Fruit fly (Drosophila melanogaster) whole organism: ENCODE results near the gene CG45413.

ENCODE experiments used
- CG8478 ChIP-seq: fragments of >200 bp; optimal IDR thresholded peaks from 2 replicates; lab custom pipeline; 2018; ENCODE audit warnings: inconsistent platforms
- Dll ChIP-seq: fragments of >200 bp; optimal IDR thresholded peaks from 2 replicates; lab custom pipeline; 2017
- EcR ChIP-seq, 2 experiments: fragments of >200 bp; optimal IDR thresholded peaks; 2 replicates each; lab custom pipeline; 2017; ENCODE audit warnings: missing biosample characterization in 2 of 2, missing genetic modification characterization in 2 of 2, missing genetic modification reagents in 2 of 2
- pan ChIP-seq: fragments of >200 bp; optimal IDR thresholded peaks from 2 replicates; lab custom pipeline; 2017
- psq ChIP-seq: fragments of >200 bp; optimal IDR thresholded peaks from 2 replicates; lab custom pipeline; 2017
- usp ChIP-seq: fragments of >200 bp; optimal IDR thresholded peaks from 2 replicates; lab custom pipeline; 2017; ENCODE audit warnings: missing biosample characterization, missing genetic modification characterization, mixed read lengths

CG45413 gene

dm6 chr3L:6931850-6932249 lies at the start of gene CG45413:
TSS of gene CG45413 (minus strand) at chr3L:6931950.
- no peak for TF ChIP-seq usp (GFP tag; lab: Kevin White, UChicago)
- no peak for TF ChIP-seq Dll (lab: Kevin White, UChicago)
- TF ChIP-seq pan: no peak
- no peak for TF ChIP-seq CG8478 (lab: Kevin White, UChicago)
- TF ChIP-seq EcR (GFP tag; optimal IDR thresholded peaks at IDR 0.05; lab: Kevin White, UChicago): no peak
- no peak for TF ChIP-seq psq (lab: Kevin White, UChicago)

- TF ChIP-seq CG8478 (lab: Kevin White, UChicago): no peak
- TF ChIP-seq Dll (lab: Kevin White, UChicago): no peak
- TF ChIP-seq psq (lab: Kevin White, UChicago): no peak
- TF ChIP-seq EcR (GFP tag; optimal IDR thresholded peaks at IDR 0.05; lab: Kevin White, UChicago): no peak
- no peak for TF ChIP-seq pan
- TF ChIP-seq usp (GFP tag; lab: Kevin White, UChicago): no peak
These were observed 49.5 kb upstream of the CG45413 start for dm6 chr3L:6981109-6981741.

DNA sequence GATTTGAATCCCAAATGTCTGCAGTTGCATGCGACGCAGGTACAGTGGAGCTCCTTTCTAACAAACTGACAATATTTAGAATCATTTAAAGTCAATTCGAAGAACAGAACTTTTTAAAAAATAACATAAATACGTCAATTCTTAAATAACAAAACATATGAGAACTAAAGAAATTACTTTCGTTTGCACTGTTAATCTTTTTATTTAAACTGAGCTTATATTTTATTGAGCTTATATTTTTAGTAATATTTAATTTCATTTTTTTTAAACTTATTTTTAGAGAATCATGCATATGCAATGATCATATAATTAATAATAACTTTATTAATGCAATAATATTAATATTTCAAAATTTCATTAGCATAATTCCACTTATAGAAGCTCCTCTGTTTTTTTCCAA lies 48.8 kb upstream of the CG45413 start:
- TF ChIP-seq psq (lab: Kevin White, UChicago) (no peak), usp (GFP tag; lab: Kevin White, UChicago) (no peak), pan (no peak), EcR (GFP tag; optimal IDR thresholded peaks at IDR 0.05; lab: Kevin White, UChicago) (no peak)

DNA sequence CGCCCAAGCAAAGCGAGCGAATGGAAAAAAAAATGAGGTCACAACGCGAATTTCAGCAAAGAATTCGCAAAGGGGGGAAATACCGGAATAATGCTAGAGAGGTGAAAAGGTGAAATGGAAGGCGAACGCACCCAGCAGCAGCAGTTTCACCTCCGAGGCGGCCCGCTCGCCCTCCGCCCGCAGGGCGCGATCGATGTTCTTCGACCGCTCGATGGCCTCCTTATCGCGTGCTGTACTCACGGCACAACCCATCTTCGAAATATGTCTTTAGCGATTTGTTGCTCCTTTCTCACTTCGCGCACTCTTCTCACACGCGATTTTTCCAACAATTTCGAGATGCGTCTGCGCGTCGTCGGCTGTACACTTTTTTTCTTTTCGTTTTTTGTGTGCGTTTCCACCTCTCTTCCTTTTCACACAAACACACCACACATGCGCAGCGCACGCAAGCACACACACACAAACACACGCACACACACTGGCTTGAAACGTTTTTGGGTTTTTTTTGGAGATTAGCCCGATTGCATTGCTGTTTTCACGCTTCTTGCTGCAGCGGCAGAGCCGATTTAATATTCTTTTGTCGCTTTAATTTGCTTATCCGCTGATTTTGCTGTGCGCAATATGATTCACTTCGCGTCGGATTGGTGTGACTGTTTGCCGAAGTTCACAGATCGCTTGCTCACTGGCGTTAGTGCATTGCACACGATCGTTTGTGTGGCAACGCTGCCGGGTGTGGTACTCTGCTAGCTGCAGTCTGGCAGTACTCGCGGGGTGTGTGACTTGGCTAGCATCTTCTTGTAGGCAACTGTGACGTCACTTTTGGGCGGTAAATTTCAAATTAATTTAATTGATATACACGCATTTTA lies 47.9 kb upstream of the CG45413 start, which contains the start of gene Galphai:
Gene Galphai (minus strand): TSS at position 658 of the 863 bp plus-strand sequence.
- no peak for TF ChIP-seq EcR (GFP tag; optimal IDR thresholded peaks at IDR 0.05; lab: Kevin White, UChicago)
- TF ChIP-seq psq (lab: Kevin White, UChicago): no peak
- no peak for TF ChIP-seq CG8478 (lab: Kevin White, UChicago)
- TF ChIP-seq usp (GFP tag; lab: Kevin White, UChicago): no peak
- TF ChIP-seq Dll (lab: Kevin White, UChicago): no peak
- TF ChIP-seq pan: no peak

DNA sequence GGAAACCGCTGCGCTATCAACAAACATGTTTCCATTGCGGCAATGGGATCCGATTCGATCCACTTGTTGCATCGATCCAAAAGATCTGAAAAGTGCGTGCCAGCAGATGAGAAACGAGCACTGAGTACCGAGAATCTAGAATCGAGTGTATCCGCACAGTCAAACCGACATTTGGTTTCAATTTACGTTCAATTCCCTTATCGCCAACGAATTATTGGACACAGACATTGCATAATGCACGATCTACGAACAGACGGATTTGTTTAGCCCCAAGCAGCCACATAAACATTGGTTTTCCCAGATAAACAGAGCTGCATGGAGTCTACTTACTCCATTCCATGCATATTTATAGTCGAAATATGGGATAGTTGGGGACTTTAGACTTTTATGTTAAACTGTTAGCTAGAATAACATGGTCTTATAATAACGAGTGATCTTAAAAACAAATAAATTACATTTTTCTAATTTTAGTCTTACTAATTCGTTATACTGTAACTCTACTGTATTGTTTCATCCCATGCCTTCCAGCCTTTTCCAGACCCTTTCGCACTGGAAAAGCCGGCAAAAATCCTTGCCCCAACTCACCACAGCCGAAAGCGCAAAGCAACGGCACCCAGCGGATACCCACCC lies 47.1 kb upstream of the CG45413 start:
- TF ChIP-seq usp (GFP tag; lab: Kevin White, UChicago) (no peak), EcR (GFP tag; optimal IDR thresholded peaks at IDR 0.05; lab: Kevin White, UChicago) (no peak), CG8478 (lab: Kevin White, UChicago) (no peak), pan (no peak), psq (lab: Kevin White, UChicago) (no peak), Dll (lab: Kevin White, UChicago) (no peak)

dm6 chr3L:6978030-6978683 lies 46.4 kb upstream of the CG45413 start:
- TF ChIP-seq CG8478 (lab: Kevin White, UChicago) (no peak), EcR (GFP tag; optimal IDR thresholded peaks at IDR 0.05; lab: Kevin White, UChicago) (no peak), Dll (lab: Kevin White, UChicago) (no peak), psq (lab: Kevin White, UChicago) (no peak)

dm6 chr3L:6977391-6977790 lies 45.6 kb upstream of the CG45413 start:
- TF ChIP-seq Dll (lab: Kevin White, UChicago): no peak
- TF ChIP-seq pan: no peak

DNA sequence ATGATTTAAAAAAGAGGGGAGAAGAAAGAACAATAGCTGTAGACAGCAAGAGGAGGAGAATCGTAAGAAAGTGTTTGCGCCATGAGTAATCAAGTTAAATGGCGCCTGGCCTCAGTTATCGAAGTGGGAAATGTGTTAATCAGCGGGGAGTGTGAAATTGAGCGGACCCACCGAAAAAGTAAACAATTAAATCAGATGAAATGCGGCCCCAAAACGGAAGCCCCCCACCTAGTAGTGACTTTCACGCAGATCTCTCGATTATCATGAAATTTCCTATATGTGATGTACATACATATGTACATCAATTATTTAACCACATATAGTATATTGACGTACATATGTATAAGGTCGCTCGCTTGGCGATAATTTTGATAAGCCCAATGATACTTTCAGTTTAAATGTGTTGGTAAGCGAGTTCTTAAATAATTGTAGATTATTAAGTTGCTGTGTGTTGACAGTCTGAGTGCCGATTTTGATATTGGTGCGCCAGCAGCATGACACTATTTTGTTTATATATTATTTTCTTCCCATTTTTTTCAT lies 44.9 kb upstream of the CG45413 start:
- TF ChIP-seq CG8478 (lab: Kevin White, UChicago): no peak
- TF ChIP-seq psq (lab: Kevin White, UChicago): no peak

dm6 chr3L:6975875-6976274 lies 44.1 kb upstream of the CG45413 start:
- TF ChIP-seq CG8478 (lab: Kevin White, UChicago) (no peak), EcR (GFP tag; optimal IDR thresholded peaks at IDR 0.05; lab: Kevin White, UChicago) (no peak), usp (GFP tag; lab: Kevin White, UChicago) (no peak), psq (lab: Kevin White, UChicago) (no peak), pan (no peak), Dll (lab: Kevin White, UChicago) (no peak)

dm6 chr3L:6972367-6972766 lies 40.6 kb upstream of the CG45413 start, which contains the start of gene CG10063:
TSS of gene CG10063 (minus strand) at chr3L:6972467.
- TF ChIP-seq Dll (lab: Kevin White, UChicago): no peak

- TF ChIP-seq CG8478 (lab: Kevin White, UChicago): no peak
- TF ChIP-seq pan: no peak
- TF ChIP-seq usp (GFP tag; lab: Kevin White, UChicago): no peak
- no peak for TF ChIP-seq EcR (GFP tag; optimal IDR thresholded peaks at IDR 0.05; lab: Kevin White, UChicago)
- no peak for TF ChIP-seq psq (lab: Kevin White, UChicago)
- no peak for TF ChIP-seq Dll (lab: Kevin White, UChicago)
These were observed 39.5 kb upstream of the CG45413 start for dm6 chr3L:6971298-6971697.
